Fruit fly (Drosophila melanogaster) whole organism, embryonic: ENCODE measurements around the gene CG42489.
A peak's percentile ranks its signal among the peaks of the same experiment; 100 is the strongest.

Experiments used
- Aef1 ChIP-seq: fragments of 200-800 bp; sonication (Bioruptor generic); IDR thresholded peaks from 3 replicates; pipeline ENCODE4 v1.3.6; 2022; ENCODE audit warnings: missing biosample characterization, missing genetic modification characterization
- B-H2 ChIP-seq: fragments of 200-800 bp; sonication (Bioruptor generic); optimal IDR thresholded peaks from 2 replicates; lab custom pipeline; 2018; ENCODE audit warnings: missing biosample characterization, mild to moderate bottlenecking, missing genetic modification characterization
- CG10321 ChIP-seq: fragments of 200-800 bp; sonication (Bioruptor generic); IDR thresholded peaks from 2 replicates; pipeline ENCODE4 v1.3.6; 2022; ENCODE audit warnings: missing biosample characterization, missing genetic modification characterization
- CG10654 ChIP-seq: fragments of 200-800 bp; sonication (Bioruptor generic); optimal IDR thresholded peaks from 2 replicates; lab custom pipeline; 2016; ENCODE audit warnings: missing biosample characterization, missing genetic modification characterization
- CG11247 ChIP-seq: fragments of 200-800 bp; sonication (Bioruptor generic); IDR thresholded peaks from 2 replicates; pipeline ENCODE4 v1.3.6; 2022; ENCODE audit warnings: missing biosample characterization, missing genetic modification characterization
- CG12769 ChIP-seq: fragments of 200-800 bp; sonication (Bioruptor generic); optimal IDR thresholded peaks from 2 replicates; lab custom pipeline; 2019; ENCODE audit warnings: missing biosample characterization, mild to moderate bottlenecking, missing genetic modification characterization, moderate library complexity
- CG14667 ChIP-seq: fragments of 200-800 bp; sonication (Bioruptor generic); IDR thresholded peaks from 2 replicates; pipeline ENCODE4 v1.3.6; 2022; ENCODE audit warnings: missing biosample characterization, missing genetic modification characterization
- CG16815 ChIP-seq: fragments of 200-800 bp; sonication (Bioruptor generic); optimal IDR thresholded peaks from 3 replicates; lab custom pipeline; 2017; ENCODE audit warnings: missing biosample characterization, mild to moderate bottlenecking, missing genetic modification characterization
- CG2875 ChIP-seq: fragments of 200-800 bp; sonication (Bioruptor generic); optimal IDR thresholded peaks from 2 replicates; lab custom pipeline; 2017; ENCODE audit warnings: missing biosample characterization, mild to moderate bottlenecking, missing genetic modification characterization, missing genetic modification reagents
- CG31441 ChIP-seq: fragments of 200-800 bp; sonication (Bioruptor generic); IDR thresholded peaks from 2 replicates; pipeline ENCODE4 v1.3.6; 2022; ENCODE audit warnings: missing biosample characterization, missing genetic modification characterization
- CG4282 ChIP-seq: fragments of 200-800 bp; sonication (Bioruptor generic); optimal IDR thresholded peaks from 2 replicates; lab custom pipeline; 2016; ENCODE audit warnings: missing biosample characterization, missing genetic modification characterization
- CG4328 ChIP-seq: fragments of 200-800 bp; sonication (Bioruptor generic); optimal IDR thresholded peaks from 3 replicates; lab custom pipeline; 2017; ENCODE audit warnings: missing biosample characterization, missing genetic modification reagents, missing genetic modification characterization
- CG5180 ChIP-seq: fragments of 200-800 bp; sonication (Bioruptor generic); optimal IDR thresholded peaks from 3 replicates; lab custom pipeline; 2017; ENCODE audit warnings: missing biosample characterization, missing genetic modification characterization, mild to moderate bottlenecking, moderate library complexity, missing genetic modification reagents
- CG6689 ChIP-seq: fragments of 200-800 bp; sonication (Bioruptor generic); IDR thresholded peaks from 2 replicates; pipeline ENCODE4 v1.3.6; 2022; ENCODE audit warnings: missing biosample characterization, missing genetic modification characterization
- CG6791 ChIP-seq: fragments of 200-800 bp; sonication (Bioruptor generic); IDR thresholded peaks from 3 replicates; pipeline ENCODE4 v1.3.6; 2022; ENCODE audit warnings: missing biosample characterization, missing genetic modification characterization; ENCODE audit not compliant: partially characterized antibody
- CG7357 ChIP-seq: fragments of 200-800 bp; sonication (Bioruptor generic); IDR thresholded peaks from 3 replicates; pipeline ENCODE4 v1.3.6; 2022; ENCODE audit warnings: missing biosample characterization, missing genetic modification characterization
- CG8089 ChIP-seq: fragments of 200-800 bp; sonication (Bioruptor generic); optimal IDR thresholded peaks from 3 replicates; lab custom pipeline; 2016; ENCODE audit warnings: missing biosample characterization, missing genetic modification characterization
- CG9876 ChIP-seq: fragments of 200-800 bp; sonication (Bioruptor generic); optimal IDR thresholded peaks from 2 replicates; lab custom pipeline; 2016; ENCODE audit warnings: missing biosample characterization, missing genetic modification characterization
- CG9932 ChIP-seq: fragments of 200-800 bp; sonication (Bioruptor generic); IDR thresholded peaks from 2 replicates; pipeline ENCODE4 v1.3.6; 2022; ENCODE audit warnings: missing biosample characterization, missing genetic modification characterization
- D ChIP-seq, 2 experiments: fragments of 200-800 bp in 1 of 2; fragments of >200 bp in 1 of 2; sonication (Bioruptor generic) in 1 of 2; optimal IDR thresholded peaks; 2 replicates in 1 of 2; 3 replicates in 1 of 2; lab custom pipeline; 2017; ENCODE audit warnings: mild to moderate bottlenecking in 1 of 2, missing biosample characterization in 1 of 2, missing genetic modification characterization in 1 of 2, missing genetic modification reagents in 1 of 2
- Drgx ChIP-seq: fragments of 200-800 bp; sonication (Bioruptor generic); IDR thresholded peaks from 2 replicates; pipeline ENCODE4 v1.3.6; 2022; ENCODE audit warnings: missing biosample characterization, missing genetic modification characterization
- ERR ChIP-seq: fragments of 200-800 bp; sonication (Bioruptor generic); optimal IDR thresholded peaks from 2 replicates; lab custom pipeline; 2016; ENCODE audit warnings: missing biosample characterization, missing genetic modification characterization
- Hr51 ChIP-seq, 2 experiments: fragments of 200-800 bp; sonication (Bioruptor generic); optimal IDR thresholded peaks; 2 replicates in 1 of 2; 3 replicates in 1 of 2; lab custom pipeline; 2016 to 2018; ENCODE audit warnings: missing biosample characterization in 2 of 2, missing genetic modification characterization in 2 of 2, mild to moderate bottlenecking in 1 of 2, moderate library complexity in 1 of 2
- MTF-1 ChIP-seq: fragments of 200-800 bp; sonication (Bioruptor generic); optimal IDR thresholded peaks from 2 replicates; lab custom pipeline; 2018; ENCODE audit warnings: missing biosample characterization, mild to moderate bottlenecking, missing genetic modification characterization, borderline replicate concordance
- Ssrp ChIP-seq: fragments of 200-800 bp; sonication (Bioruptor generic); optimal IDR thresholded peaks from 2 replicates; lab custom pipeline; 2018; ENCODE audit warnings: missing biosample characterization, mild to moderate bottlenecking, missing genetic modification characterization, moderate library complexity
- YL-1 ChIP-seq: fragments of 200-800 bp; sonication (Bioruptor generic); optimal IDR thresholded peaks from 3 replicates; lab custom pipeline; 2017; ENCODE audit warnings: missing biosample characterization, mild to moderate bottlenecking, missing genetic modification characterization
- al ChIP-seq: fragments of 200-800 bp; sonication (Bioruptor generic); IDR thresholded peaks from 2 replicates; pipeline ENCODE4 v1.3.6; 2022; ENCODE audit warnings: missing biosample characterization, missing genetic modification characterization
- ato ChIP-seq: fragments of 200-800 bp; sonication (Bioruptor generic); IDR thresholded peaks from 2 replicates; pipeline ENCODE4 v1.3.6; 2022; ENCODE audit warnings: missing biosample characterization, missing genetic modification characterization; ENCODE audit not compliant: partially characterized antibody
- bowl ChIP-seq: fragments of 200-800 bp; sonication (Bioruptor generic); IDR thresholded peaks from 2 replicates; pipeline ENCODE4 v1.3.6; 2022; ENCODE audit warnings: missing biosample characterization, missing genetic modification characterization
- cato ChIP-seq: fragments of 200-800 bp; sonication (Bioruptor generic); optimal IDR thresholded peaks from 2 replicates; lab custom pipeline; 2016; ENCODE audit warnings: missing biosample characterization, missing genetic modification characterization, borderline replicate concordance
- chif ChIP-seq, 2 experiments: fragments of 200-800 bp; sonication (Bioruptor generic); optimal IDR thresholded peaks; 3 replicates each; lab custom pipeline; 2016; ENCODE audit warnings: missing biosample characterization in 2 of 2, missing genetic modification characterization in 2 of 2
- dati ChIP-seq: fragments of 200-800 bp; sonication (Bioruptor generic); IDR thresholded peaks from 2 replicates; pipeline ENCODE4 v1.3.6; 2022; ENCODE audit warnings: missing biosample characterization, missing genetic modification characterization
- dysf ChIP-seq: fragments of 200-800 bp; sonication (Bioruptor generic); IDR thresholded peaks from 3 replicates; pipeline ENCODE4 v1.3.6; 2022; ENCODE audit warnings: missing biosample characterization, missing genetic modification characterization
- gcm2 ChIP-seq: fragments of 200-800 bp; sonication (Bioruptor generic); optimal IDR thresholded peaks from 2 replicates; lab custom pipeline; 2016; ENCODE audit warnings: missing biosample characterization, missing genetic modification characterization
- hkb ChIP-seq, 2 experiments: fragments of 200-800 bp in 1 of 2; fragments of >200 bp in 1 of 2; sonication (Bioruptor generic) in 1 of 2; IDR thresholded peaks in 1 of 2; optimal IDR thresholded peaks in 1 of 2; 2 replicates each; pipeline versions ENCODE4 v1.3.6 to Lab custom; 2017 to 2022; ENCODE audit warnings: missing biosample characterization in 1 of 2, missing genetic modification characterization in 1 of 2
- lbe ChIP-seq: fragments of 200-800 bp; sonication (Bioruptor generic); optimal IDR thresholded peaks from 2 replicates; lab custom pipeline; 2016; ENCODE audit warnings: missing biosample characterization, mild to moderate bottlenecking, missing genetic modification characterization
- nerfin-1 ChIP-seq: fragments of 200-800 bp; sonication (Bioruptor generic); optimal IDR thresholded peaks from 3 replicates; lab custom pipeline; 2019; ENCODE audit warnings: missing biosample characterization, mild to moderate bottlenecking, missing genetic modification characterization, moderate library complexity
- prd ChIP-seq, 3 experiments: fragments of >200 bp in 2 of 3; fragments of 200-800 bp in 1 of 3; sonication (Bioruptor generic) in 1 of 3; optimal IDR thresholded peaks in 2 of 3; IDR thresholded peaks in 1 of 3; 2 replicates in 2 of 3; 3 replicates in 1 of 3; pipeline versions ENCODE4 v1.3.6 to Lab custom; 2017 to 2022; ENCODE audit warnings: missing biosample characterization in 1 of 3, missing genetic modification characterization in 1 of 3
- scrt ChIP-seq: fragments of 200-800 bp; sonication (Bioruptor generic); optimal IDR thresholded peaks from 2 replicates; lab custom pipeline; 2018; ENCODE audit warnings: missing biosample characterization, mild to moderate bottlenecking, missing genetic modification characterization, moderate library complexity
- sima ChIP-seq: fragments of 200-800 bp; sonication (Bioruptor generic); optimal IDR thresholded peaks from 2 replicates; lab custom pipeline; 2016; ENCODE audit warnings: missing biosample characterization, missing genetic modification characterization
- slbo ChIP-seq: fragments of 200-800 bp; sonication (Bioruptor generic); IDR thresholded peaks from 2 replicates; pipeline ENCODE4 v1.3.6; 2022; ENCODE audit warnings: missing biosample characterization, missing genetic modification characterization

Gene CG42489

dm6 chr3R:8670529-8671491, 16.2 kb upstream of the CG42489 start, which contains the start of gene p (continued):
- no peak for TF ChIP-seq D (optimal IDR thresholded peaks at IDR 0.05; lab: Kevin White, UChicago)
- TF ChIP-seq D (GFP tag; optimal IDR thresholded peaks at IDR 0.05; lab: Kevin White, UChicago), result no peak
- no peak for TF ChIP-seq CG6791 (GFP tag; lab: Robert Waterston, UW)
- TF ChIP-seq CG7357 (GFP tag; lab: Robert Waterston, UW), result no peak
- no peak for TF ChIP-seq al

dm6 chr3R:8669900-8670528, 15.4 kb upstream of the CG42489 start:
- TF ChIP-seq CG12769 (tag; lab: Kevin White, UChicago), result peak; percentile 29
- TF ChIP-seq CG6689, result peak; percentile 31; the same call in 1 of the 2 replicates
- peak; percentile 60 for TF ChIP-seq scrt (GFP tag; lab: Kevin White, UChicago)
- TF ChIP-seq YL-1 (GFP tag; lab: Kevin White, UChicago), result peak; percentile 38
- TF ChIP-seq lbe (GFP tag; lab: Kevin White, UChicago), result peak; percentile 14
- TF ChIP-seq ERR (GFP tag; lab: Kevin White, UChicago), result peak; percentile 62
- peak; percentile 8 for TF ChIP-seq CG2875 (GFP tag; lab: Kevin White, UChicago)
- peak; percentile 66 for TF ChIP-seq Drgx (GFP tag; lab: Robert Waterston, UW)
- TF ChIP-seq prd (optimal IDR thresholded peaks at IDR 0.05; lab: Kevin White, UChicago), result no peak
- 0 out of 3 replicates have a peak, but pooled peaks have one; percentile 3 for TF ChIP-seq prd (GFP tag; IDR thresholded peaks at IDR 0.05; lab: Robert Waterston, UW)
- TF ChIP-seq slbo (GFP tag; lab: Robert Waterston, UW), result peak; percentile 30; the same call in 1 of the 2 replicates
- peak; percentile 41 for TF ChIP-seq CG4328 (GFP tag; lab: Kevin White, UChicago)
- no peak for TF ChIP-seq CG5180 (GFP tag; lab: Kevin White, UChicago)
- TF ChIP-seq MTF-1 (GFP tag; lab: Kevin White, UChicago), result peak; percentile 17
- no peak for TF ChIP-seq Ssrp
- TF ChIP-seq sima (GFP tag; lab: Kevin White, UChicago), result no peak
- TF ChIP-seq al, result no peak
- TF ChIP-seq, all 482 proteins: peak for 12

dm6 chr3R:8669029-8669707, 14.6 kb upstream of the CG42489 start:
- TF ChIP-seq CG5180 (GFP tag; lab: Kevin White, UChicago) (peak; percentile 90), CG9876 (GFP tag; lab: Kevin White, UChicago) (peak; percentile 86), CG16815 (GFP tag; lab: Kevin White, UChicago) (peak; percentile 96), chif (GFP tag; optimal IDR thresholded peaks at IDR 0.05; lab: Kevin White, UChicago) (peak; percentile 95 to 98), CG31441 (peak; percentile 98), dysf (peak; percentile 97), Hr51 (GFP tag; optimal IDR thresholded peaks at IDR 0.05; lab: Kevin White, UChicago) (peak; percentile 97 to 98), CG10654 (GFP tag; lab: Kevin White, UChicago) (peak; percentile 96), hkb (optimal IDR thresholded peaks at IDR 0.05; lab: Kevin White, UChicago) (peak; percentile 31), hkb (GFP tag; IDR thresholded peaks at IDR 0.05; lab: Robert Waterston, UW) (peak; percentile 99), CG10321 (GFP tag; lab: Robert Waterston, UW) (peak; percentile 94), nerfin-1 (tag; lab: Kevin White, UChicago) (peak; percentile 96), CG11247 (peak; percentile 93), CG8089 (GFP tag; lab: Kevin White, UChicago) (peak; percentile 95), B-H2 (GFP tag; lab: Kevin White, UChicago) (peak; percentile 97), dati (GFP tag; lab: Robert Waterston, UW) (peak; percentile 94), gcm2 (peak; percentile 94), ato (GFP tag; lab: Robert Waterston, UW) (peak; percentile 80), cato (GFP tag; lab: Kevin White, UChicago) (peak; percentile 93), bowl (GFP tag; lab: Robert Waterston, UW) (peak; percentile 91), CG9932 (peak; percentile 94), Aef1 (GFP tag; lab: Robert Waterston, UW) (peak; percentile 91), CG14667 (GFP tag; lab: Robert Waterston, UW) (peak; percentile 90), CG4282 (peak; percentile 88)
